Worm (Caenorhabditis elegans): ENCODE measurements around the gene M106.7.

M106.7 gene

DNA sequence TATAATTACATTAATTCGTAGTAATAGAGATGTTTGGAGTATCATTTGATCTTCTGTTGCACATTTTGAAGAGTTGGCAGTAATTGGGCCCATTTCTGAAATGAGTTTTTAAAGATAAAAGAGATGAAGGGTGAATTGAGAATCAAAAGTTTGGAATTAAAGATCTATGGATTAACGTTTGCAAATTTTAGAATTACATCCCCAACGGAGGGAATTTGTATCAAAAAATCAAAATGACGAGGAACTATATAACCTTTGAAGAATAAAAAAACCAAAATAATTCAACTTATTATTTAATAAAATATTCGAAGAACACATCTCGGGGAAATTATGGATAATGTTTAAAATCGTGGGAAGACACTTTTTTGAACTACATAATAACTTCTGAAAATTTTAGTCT lies 38.0 kb upstream of the M106.7 start, which contains the start of gene sra-10:
sra-10 (minus strand) TSS at position 101 of the 400 bp plus-strand sequence.
- TF ChIP-seq nhr-71 (tag; optimal IDR thresholded peaks at IDR 0.05) (no peak), jun-1 (tag; optimal IDR thresholded peaks at IDR 0.05) (no peak), mef-2 (tag; optimal IDR thresholded peaks at IDR 0.05) (no peak), unc-130 (tag; optimal IDR thresholded peaks at IDR 0.05) (no peak), irx-1 (tag; optimal IDR thresholded peaks at IDR 0.05) (no peak), ceh-63 (GFP tag; optimal IDR thresholded peaks at IDR 0.05) (no peak), nhr-20 (tag; optimal IDR thresholded peaks at IDR 0.05) (no peak), ama-1 (optimal IDR thresholded peaks at IDR 0.05) (no peak), ceh-82 (tag; optimal IDR thresholded peaks at IDR 0.05) (no peak), nhr-28 (tag; optimal IDR thresholded peaks at IDR 0.05) (no peak), ceh-8 (GFP tag; optimal IDR thresholded peaks at IDR 0.05) (no peak), tlp-1 (tag; optimal IDR thresholded peaks at IDR 0.05) (no peak), lin-13 (GFP tag; optimal IDR thresholded peaks at IDR 0.05) (no peak), sptf-1 (tag; optimal IDR thresholded peaks at IDR 0.05) (no peak), efl-1 (optimal IDR thresholded peaks at IDR 0.05) (no peak), efl-1 (GFP tag; optimal IDR thresholded peaks at IDR 0.05 in 1 of 2) (no peak), C34B4.2 (tag; optimal IDR thresholded peaks at IDR 0.05) (no peak), lir-3 (tag; optimal IDR thresholded peaks at IDR 0.05; ENCODE audit: poor library complexity) (no peak)

DNA sequence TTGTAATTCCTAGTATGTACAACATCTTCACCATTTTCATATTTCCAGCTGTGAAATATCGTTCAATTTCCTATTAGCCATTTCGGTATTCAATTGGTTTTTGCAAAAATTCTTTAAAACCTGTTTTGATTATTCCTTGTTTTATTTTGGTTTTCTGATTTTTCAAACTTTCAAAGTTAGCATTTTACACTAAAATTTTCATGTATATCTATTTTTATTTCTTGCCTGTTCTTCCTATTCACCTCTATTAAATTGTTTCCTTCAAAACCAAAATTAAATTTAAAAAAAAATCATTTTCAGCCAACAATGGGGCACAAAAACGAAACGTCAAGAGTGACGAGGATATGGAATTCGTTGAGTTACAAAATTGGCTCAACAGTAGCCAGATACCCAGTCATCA lies 32.0 kb upstream of the M106.7 start, which contains the start of gene ptr-8:
ptr-8 (plus strand) TSS at position 301 of the 400 bp plus-strand sequence.
- TF ChIP-seq dsc-1 (tag; optimal IDR thresholded peaks at IDR 0.05) (no peak), aha-1 (tag; optimal IDR thresholded peaks at IDR 0.05) (no peak), efl-1 (optimal IDR thresholded peaks at IDR 0.05) (no peak), efl-1 (GFP tag; optimal IDR thresholded peaks at IDR 0.05 in 1 of 2) (peak in 1 of 2 experiments; percentile 72), nhr-85 (tag) (peak; percentile 33), zag-1 (tag; optimal IDR thresholded peaks at IDR 0.05) (no peak)

DNA sequence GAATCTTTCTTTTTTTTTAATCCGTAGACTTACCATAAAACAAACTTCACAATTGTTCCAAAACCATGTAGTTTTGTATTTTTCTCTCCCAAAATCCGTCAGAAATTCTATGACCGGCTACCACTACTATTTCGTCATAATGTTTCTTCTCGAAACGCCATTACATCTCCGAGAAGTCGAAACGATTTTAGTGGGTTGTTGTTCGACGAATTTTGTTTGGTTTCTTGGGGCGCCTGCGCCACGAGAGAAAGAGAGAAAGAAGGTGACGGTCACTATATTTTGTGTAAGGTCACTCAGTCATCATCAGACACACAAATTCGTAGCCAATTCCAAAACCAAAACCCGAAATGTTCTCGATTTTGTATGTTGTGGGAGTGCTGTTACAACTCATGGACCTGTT lies 30.1 kb upstream of the M106.7 start:
- no peak for TF ChIP-seq irx-1 (tag; optimal IDR thresholded peaks at IDR 0.05)
- TF ChIP-seq fkh-4 (tag; optimal IDR thresholded peaks at IDR 0.05; ENCODE audit: borderline replicate concordance) = no peak
- TF ChIP-seq sup-37 (GFP tag; optimal IDR thresholded peaks at IDR 0.05) = no peak
- TF ChIP-seq swsn-7 (tag; optimal IDR thresholded peaks at IDR 0.05) = no peak
- TF ChIP-seq lsy-2 (tag; optimal IDR thresholded peaks at IDR 0.05) = peak in 1 of 2 experiments; percentile 29
- no peak for TF ChIP-seq xbp-1 (tag; optimal IDR thresholded peaks at IDR 0.05)
- TF ChIP-seq mdl-1 (tag; optimal IDR thresholded peaks at IDR 0.05) = peak in 1 of 2 experiments; percentile 12
- no peak for TF ChIP-seq unc-62 (GFP tag; optimal IDR thresholded peaks at IDR 0.05)
- TF ChIP-seq elt-2 (tag; optimal IDR thresholded peaks at IDR 0.05) = no peak
- peak in 1 of 6 experiments; percentile 57 for TF ChIP-seq elt-3 (tag; optimal IDR thresholded peaks at IDR 0.05)
- TF ChIP-seq nhr-20 (tag; optimal IDR thresholded peaks at IDR 0.05) = peak; percentile 49
- no peak for TF ChIP-seq ets-5 (GFP tag; IDR thresholded peaks at IDR 0.05)
- TF ChIP-seq nhr-19 (GFP tag; conservative IDR thresholded peaks at IDR 0.05) = no peak
- TF ChIP-seq ztf-4 (tag; optimal IDR thresholded peaks at IDR 0.05) = no peak
- no peak for TF ChIP-seq aha-1 (tag; optimal IDR thresholded peaks at IDR 0.05)
- TF ChIP-seq nhr-12 (tag; optimal IDR thresholded peaks at IDR 0.05) = no peak
- no peak for TF ChIP-seq grh-1 (GFP tag; IDR thresholded peaks at IDR 0.05)
- no peak for TF ChIP-seq jun-1 (tag; optimal IDR thresholded peaks at IDR 0.05)
- TF ChIP-seq isw-1 (GFP tag; IDR thresholded peaks at IDR 0.05) = no peak
- TF ChIP-seq lin-15B (tag; optimal IDR thresholded peaks at IDR 0.05) = no peak
- no peak for TF ChIP-seq pqm-1 (tag; optimal IDR thresholded peaks at IDR 0.05)
- TF ChIP-seq lin-13 (GFP tag; optimal IDR thresholded peaks at IDR 0.05) = no peak
- no peak for TF ChIP-seq tlp-1 (tag; optimal IDR thresholded peaks at IDR 0.05)
- TF ChIP-seq aly-2 (tag; optimal IDR thresholded peaks at IDR 0.05) = no peak
- TF ChIP-seq zag-1 (tag; optimal IDR thresholded peaks at IDR 0.05) = no peak
- TF ChIP-seq mef-2 (tag; optimal IDR thresholded peaks at IDR 0.05) = no peak
- no peak for TF ChIP-seq efl-3 (GFP tag; optimal IDR thresholded peaks at IDR 0.05)
- no peak for TF ChIP-seq ces-1 (GFP tag; optimal IDR thresholded peaks at IDR 0.05)
- no peak for TF ChIP-seq tbx-2 (tag; optimal IDR thresholded peaks at IDR 0.05)
- TF ChIP-seq ceh-82 (tag; optimal IDR thresholded peaks at IDR 0.05) = peak in 1 of 3 experiments; percentile 5
- TF ChIP-seq alr-1 (tag; optimal IDR thresholded peaks at IDR 0.05; ENCODE audit: borderline replicate concordance) = no peak
- no peak for TF ChIP-seq nhr-237 (tag; optimal IDR thresholded peaks at IDR 0.05)
- no peak for TF ChIP-seq ceh-63 (GFP tag; optimal IDR thresholded peaks at IDR 0.05)
- peak; percentile 83 for TF ChIP-seq nhr-85 (tag)
- no peak for TF ChIP-seq ztf-11 (tag; optimal IDR thresholded peaks at IDR 0.05)
- no peak for TF ChIP-seq nhr-47 (tag; optimal IDR thresholded peaks at IDR 0.05)
- TF ChIP-seq dsc-1 (tag; optimal IDR thresholded peaks at IDR 0.05) = no peak
- no peak for TF ChIP-seq egl-27 (tag; optimal IDR thresholded peaks at IDR 0.05)
- no peak for TF ChIP-seq lin-39 (tag; optimal IDR thresholded peaks at IDR 0.05)
